Worm (Caenorhabditis elegans) whole organism, late embryonic: ENCODE results near the gene F42G10.1.

Source experiments
- K09A11.1 ChIP-seq: sonication (generic microtip); optimal IDR thresholded peaks from 2 replicates; lab custom pipeline; 2017; ENCODE audit warnings: antibody characterized with exemption, mild to moderate bottlenecking, missing genetic modification characterization, missing compliant biosample characterization; ENCODE audit not compliant: insufficient read depth
- T23F11.4 ChIP-seq: fragments of 200-800 bp; sonication (Bioruptor generic); optimal IDR thresholded peaks from 2 replicates; lab custom pipeline; 2018; ENCODE audit warnings: mild to moderate bottlenecking, missing genetic modification characterization, missing compliant biosample characterization
- Y22D7AL.16 ChIP-seq: sonication (generic microtip); optimal IDR thresholded peaks from 2 replicates; lab custom pipeline; 2016; ENCODE audit warnings: missing genetic modification characterization, missing compliant biosample characterization
- ahr-1 ChIP-seq: sonication (generic microtip); optimal IDR thresholded peaks from 2 replicates; lab custom pipeline; 2016; ENCODE audit warnings: missing genetic modification characterization, missing compliant biosample characterization
- ama-1 ChIP-seq: fragments of 150-350 bp; optimal IDR thresholded peaks from 2 replicates; lab custom pipeline; 2014
- ceh-19 ChIP-seq: fragments of 200-800 bp; sonication (Bioruptor generic); optimal IDR thresholded peaks from 2 replicates; lab custom pipeline; 2018; ENCODE audit warnings: mild to moderate bottlenecking, missing genetic modification characterization, missing compliant biosample characterization
- ceh-2 ChIP-seq: sonication (generic microtip); optimal IDR thresholded peaks from 2 replicates; lab custom pipeline; 2016; ENCODE audit warnings: missing genotype, missing genetic modification characterization, missing compliant biosample characterization
- ceh-22 ChIP-seq: sonication (generic microtip); optimal IDR thresholded peaks from 2 replicates; lab custom pipeline; 2017; ENCODE audit warnings: missing biosample characterization, missing genetic modification characterization
- ceh-30 ChIP-seq: fragments of 150-350 bp; optimal IDR thresholded peaks from 2 replicates; lab custom pipeline; 2014; ENCODE audit warnings: missing biosample characterization, missing genetic modification characterization
- ceh-31 ChIP-seq: sonication (generic microtip); optimal IDR thresholded peaks from 2 replicates; lab custom pipeline; 2016; ENCODE audit warnings: missing genetic modification characterization, missing compliant biosample characterization
- ceh-48 ChIP-seq: sonication (generic microtip); optimal IDR thresholded peaks from 2 replicates; lab custom pipeline; 2016; ENCODE audit warnings: missing genetic modification characterization, inconsistent platforms, missing compliant biosample characterization
- ceh-9 ChIP-seq: sonication (generic microtip); optimal IDR thresholded peaks from 2 replicates; lab custom pipeline; 2016; ENCODE audit warnings: mild to moderate bottlenecking, missing genetic modification characterization, inconsistent platforms, missing compliant biosample characterization
- che-1 ChIP-seq: sonication (generic microtip); optimal IDR thresholded peaks from 2 replicates; lab custom pipeline; 2016; ENCODE audit warnings: mild to moderate bottlenecking, missing genetic modification characterization, missing compliant biosample characterization
- elt-2 ChIP-seq: sonication (generic microtip); optimal IDR thresholded peaks from 2 replicates; lab custom pipeline; 2016; ENCODE audit warnings: missing genetic modification reagents, missing genetic modification characterization, missing compliant biosample characterization
- elt-4 ChIP-seq: sonication (generic microtip); optimal IDR thresholded peaks from 2 replicates; lab custom pipeline; 2016; ENCODE audit warnings: missing genetic modification characterization, missing compliant biosample characterization
- eyg-1 ChIP-seq: sonication (generic microtip); optimal IDR thresholded peaks from 2 replicates; lab custom pipeline; 2016; ENCODE audit warnings: missing genotype, missing genetic modification characterization, missing compliant biosample characterization
- hlh-13 ChIP-seq: fragments of 200-800 bp; sonication (Bioruptor generic); optimal IDR thresholded peaks from 2 replicates; lab custom pipeline; 2018; ENCODE audit warnings: mild to moderate bottlenecking, missing genetic modification characterization, missing compliant biosample characterization
- hlh-30 ChIP-seq: sonication (generic microtip); optimal IDR thresholded peaks from 2 replicates; lab custom pipeline; 2017; ENCODE audit warnings: antibody characterized with exemption, missing genetic modification characterization, missing compliant biosample characterization; ENCODE audit not compliant: insufficient read depth
- hlh-6 ChIP-seq: sonication (generic microtip); optimal IDR thresholded peaks from 2 replicates; lab custom pipeline; 2016; ENCODE audit warnings: missing genotype, missing genetic modification characterization, missing compliant biosample characterization
- hlh-8 ChIP-seq: sonication (generic microtip); optimal IDR thresholded peaks from 2 replicates; lab custom pipeline; 2016; ENCODE audit warnings: missing genotype, missing genetic modification characterization, missing compliant biosample characterization
- lim-6 ChIP-seq: sonication (generic microtip); optimal IDR thresholded peaks from 2 replicates; lab custom pipeline; 2016; ENCODE audit warnings: missing genetic modification characterization, missing compliant biosample characterization
- mec-3 ChIP-seq: sonication (generic microtip); optimal IDR thresholded peaks from 2 replicates; lab custom pipeline; 2016; ENCODE audit warnings: borderline replicate concordance, missing genetic modification characterization, missing compliant biosample characterization
- nfya-1 ChIP-seq: sonication (generic microtip); optimal IDR thresholded peaks from 2 replicates; lab custom pipeline; 2017; ENCODE audit warnings: missing genetic modification characterization, mild to moderate bottlenecking, missing compliant biosample characterization, antibody characterized with exemption, moderate library complexity
- nhr-232 ChIP-seq: sonication (generic microtip); optimal IDR thresholded peaks from 2 replicates; lab custom pipeline; 2016; ENCODE audit warnings: missing genetic modification characterization, missing compliant biosample characterization
- odd-2 ChIP-seq: sonication (generic microtip); optimal IDR thresholded peaks from 2 replicates; lab custom pipeline; 2017; ENCODE audit warnings: antibody characterized with exemption, mild to moderate bottlenecking, missing genetic modification characterization, missing compliant biosample characterization
- pat-9 ChIP-seq: fragments of 200-800 bp; sonication (Bioruptor generic); optimal IDR thresholded peaks from 2 replicates; lab custom pipeline; 2018; ENCODE audit warnings: mild to moderate bottlenecking, missing genetic modification characterization, moderate library complexity, missing compliant biosample characterization
- pax-1 ChIP-seq: fragments of 150-350 bp; optimal IDR thresholded peaks from 2 replicates; lab custom pipeline; 2014; ENCODE audit warnings: missing biosample characterization, missing genetic modification characterization
- pha-2 ChIP-seq: sonication (generic microtip); optimal IDR thresholded peaks from 2 replicates; lab custom pipeline; 2017; ENCODE audit warnings: mild to moderate bottlenecking, missing genetic modification characterization, missing compliant biosample characterization
- pqm-1 ChIP-seq: sonication (generic microtip); optimal IDR thresholded peaks from 2 replicates; lab custom pipeline; 2016; ENCODE audit warnings: missing genetic modification characterization, missing compliant biosample characterization
- pros-1 ChIP-seq: fragments of 150-350 bp; optimal IDR thresholded peaks from 2 replicates; lab custom pipeline; 2014; ENCODE audit warnings: missing biosample characterization, missing genetic modification reagents, missing genetic modification characterization
- ref-2 ChIP-seq: sonication (generic microtip); optimal IDR thresholded peaks from 2 replicates; lab custom pipeline; 2016; ENCODE audit warnings: missing genetic modification characterization, missing compliant biosample characterization
- rnt-1 ChIP-seq: sonication (generic microtip); optimal IDR thresholded peaks from 2 replicates; lab custom pipeline; 2016; ENCODE audit warnings: missing genetic modification characterization, missing compliant biosample characterization
- sdc-2 ChIP-seq: sonication (generic microtip); optimal IDR thresholded peaks from 2 replicates; lab custom pipeline; 2016; ENCODE audit warnings: missing genotype, missing genetic modification characterization, missing compliant biosample characterization
- sox-2 ChIP-seq: fragments of 200-800 bp; sonication (Bioruptor generic); IDR thresholded peaks from 2 replicates; pipeline ENCODE4 v1.3.6; 2022; ENCODE audit warnings: missing genetic modification reagents, missing genetic modification characterization, missing compliant biosample characterization
- sox-4 ChIP-seq: sonication (generic microtip); optimal IDR thresholded peaks from 2 replicates; lab custom pipeline; 2017; ENCODE audit warnings: mild to moderate bottlenecking, missing genetic modification characterization, inconsistent platforms, missing compliant biosample characterization
- syd-9 ChIP-seq: sonication (generic microtip); optimal IDR thresholded peaks from 2 replicates; lab custom pipeline; 2016; ENCODE audit warnings: mild to moderate bottlenecking, missing genetic modification characterization, moderate library complexity, missing compliant biosample characterization
- tbx-2 ChIP-seq: sonication (generic microtip); optimal IDR thresholded peaks from 2 replicates; lab custom pipeline; 2016; ENCODE audit warnings: missing genetic modification characterization, missing compliant biosample characterization
- tbx-7 ChIP-seq: sonication (generic microtip); optimal IDR thresholded peaks from 2 replicates; lab custom pipeline; 2016; ENCODE audit warnings: missing genotype, missing genetic modification characterization, missing compliant biosample characterization
- unc-42 ChIP-seq: sonication (generic microtip); optimal IDR thresholded peaks from 2 replicates; lab custom pipeline; 2016; ENCODE audit warnings: missing genotype, missing genetic modification characterization, missing compliant biosample characterization
- unc-55 ChIP-seq: sonication (generic microtip); optimal IDR thresholded peaks from 2 replicates; lab custom pipeline; 2017; ENCODE audit warnings: missing biosample characterization, missing genetic modification reagents, missing genetic modification characterization
- zip-5 ChIP-seq: sonication (generic microtip); optimal IDR thresholded peaks from 2 replicates; lab custom pipeline; 2016; ENCODE audit warnings: missing genetic modification characterization, missing compliant biosample characterization
- ztf-16 ChIP-seq: sonication (generic microtip); optimal IDR thresholded peaks from 2 replicates; lab custom pipeline; 2017; ENCODE audit warnings: missing genetic modification characterization, missing compliant biosample characterization

F42G10.1 gene

DNA sequence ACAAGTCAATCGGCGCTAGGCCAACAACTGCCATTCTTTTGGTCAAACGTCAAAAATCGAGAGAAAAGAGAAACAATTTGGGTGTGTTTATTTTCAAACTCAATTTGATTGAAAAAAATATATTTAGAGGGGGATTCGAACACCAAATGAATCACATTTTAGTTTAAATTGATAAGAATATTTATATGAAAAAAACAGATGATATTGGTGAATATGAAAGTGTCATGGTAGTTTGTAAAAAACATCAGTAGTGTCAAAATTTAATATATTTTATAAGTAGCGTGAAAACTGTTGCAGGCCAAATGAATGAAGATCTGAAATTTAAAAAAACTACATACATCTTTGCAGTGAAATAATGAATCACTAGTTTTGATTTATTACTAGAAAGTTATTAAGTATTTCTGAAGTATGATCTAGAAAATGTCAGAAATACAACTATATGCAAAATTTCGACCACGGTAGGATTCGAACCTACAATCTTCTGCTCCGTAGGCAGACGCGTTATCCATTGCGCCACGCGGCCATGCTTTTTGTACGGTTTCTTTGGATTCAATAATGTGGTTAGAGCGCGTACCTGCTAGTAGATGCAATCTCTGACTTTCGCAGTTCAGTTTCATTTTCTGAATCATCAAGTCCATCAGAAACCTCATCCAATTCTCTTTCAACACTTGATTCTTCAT lies 3.9 kb downstream of the F42G10.1 start, which contains the start of gene F19C6.4:
Gene F19C6.4 (minus strand): TSS at position 51 of the 680 bp plus-strand sequence.
- no peak for TF ChIP-seq elt-2 (tag; lab: Kevin White, UChicago)
- TF ChIP-seq pros-1 (tag; lab: Kevin White, UChicago) = no peak
- no peak for TF ChIP-seq syd-9 (tag; lab: Kevin White, UChicago)
- TF ChIP-seq nfya-1 (tag; lab: Kevin White, UChicago) = no peak
- no peak for TF ChIP-seq lim-6 (tag; lab: Kevin White, UChicago)
- no peak for TF ChIP-seq ceh-22 (tag; lab: Kevin White, UChicago)
- no peak for TF ChIP-seq hlh-8
- TF ChIP-seq hlh-30 (tag; lab: Kevin White, UChicago) = no peak
- TF ChIP-seq zip-5 = no peak
- no peak for TF ChIP-seq K09A11.1 (tag; lab: Kevin White, UChicago)
- no peak for TF ChIP-seq ztf-16 (tag; lab: Kevin White, UChicago)
- no peak for TF ChIP-seq ceh-19 (GFP tag; lab: Kevin White, UChicago)
- no peak for TF ChIP-seq ceh-9
- no peak for TF ChIP-seq elt-4 (tag; lab: Kevin White, UChicago)
- TF ChIP-seq ceh-31 = no peak

DNA sequence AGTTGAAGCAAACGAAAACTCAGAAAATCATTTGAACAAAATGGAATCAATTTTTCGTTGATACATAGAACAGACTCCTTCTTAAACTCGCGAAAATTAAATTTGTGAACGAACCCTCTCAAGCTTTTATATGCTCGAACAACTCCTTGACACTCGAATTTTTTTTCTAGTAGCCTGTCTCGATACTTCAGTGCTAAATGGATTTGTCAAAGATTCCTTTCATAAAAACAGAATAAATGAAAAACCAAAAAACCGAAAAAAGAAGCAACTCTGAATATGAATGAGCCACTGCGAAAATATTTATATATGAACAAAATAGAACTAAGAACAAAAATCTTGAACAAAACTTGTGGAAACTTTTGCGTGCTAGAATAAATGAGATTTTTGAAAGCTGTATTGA lies 12.0 kb downstream of the F42G10.1 start:
- TF ChIP-seq tbx-2 (tag; lab: Kevin White, UChicago) (no peak), elt-2 (tag; lab: Kevin White, UChicago) (no peak), sdc-2 (tag; lab: Kevin White, UChicago) (no peak), pat-9 (tag; lab: Kevin White, UChicago) (no peak), hlh-13 (no peak), unc-42 (no peak), che-1 (tag; lab: Kevin White, UChicago) (no peak), ceh-19 (GFP tag; lab: Kevin White, UChicago) (no peak), pax-1 (no peak), sox-4 (tag; lab: Kevin White, UChicago) (no peak), ceh-2 (tag; lab: Kevin White, UChicago) (no peak), ahr-1 (tag; lab: Kevin White, UChicago) (no peak), ref-2 (tag; lab: Kevin White, UChicago) (no peak), hlh-30 (tag; lab: Kevin White, UChicago) (no peak), ceh-48 (tag; lab: Kevin White, UChicago) (no peak), K09A11.1 (tag; lab: Kevin White, UChicago) (no peak), nfya-1 (tag; lab: Kevin White, UChicago) (no peak), unc-55 (GFP tag; lab: Kevin White, UChicago) (no peak)

DNA sequence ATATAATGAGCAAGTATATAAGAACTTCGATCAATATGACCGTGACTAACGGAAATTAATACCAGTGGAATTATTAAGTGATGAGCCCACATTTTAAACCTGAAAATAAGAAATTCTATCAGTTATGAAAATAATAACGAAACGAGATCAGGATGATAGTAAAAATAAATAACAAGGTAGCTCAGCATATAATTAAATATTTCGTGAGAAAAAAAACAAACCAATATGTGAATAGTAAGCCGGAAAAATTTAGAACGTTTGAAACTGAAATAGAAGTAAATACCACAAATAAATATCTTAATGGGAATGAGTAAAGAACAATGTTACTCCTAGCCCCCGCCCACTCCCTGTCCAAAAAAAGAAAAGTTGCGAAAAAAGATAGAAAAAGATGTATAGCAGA lies 13.3 kb downstream of the F42G10.1 start, which contains the start of gene F19C6.3:
Gene F19C6.3 (minus strand): TSS at position 101 of the 400 bp plus-strand sequence.
- TF ChIP-seq odd-2 (tag; lab: Kevin White, UChicago) (no peak), rnt-1 (no peak), ceh-31 (no peak), T23F11.4 (GFP tag; lab: Kevin White, UChicago) (no peak)

DNA sequence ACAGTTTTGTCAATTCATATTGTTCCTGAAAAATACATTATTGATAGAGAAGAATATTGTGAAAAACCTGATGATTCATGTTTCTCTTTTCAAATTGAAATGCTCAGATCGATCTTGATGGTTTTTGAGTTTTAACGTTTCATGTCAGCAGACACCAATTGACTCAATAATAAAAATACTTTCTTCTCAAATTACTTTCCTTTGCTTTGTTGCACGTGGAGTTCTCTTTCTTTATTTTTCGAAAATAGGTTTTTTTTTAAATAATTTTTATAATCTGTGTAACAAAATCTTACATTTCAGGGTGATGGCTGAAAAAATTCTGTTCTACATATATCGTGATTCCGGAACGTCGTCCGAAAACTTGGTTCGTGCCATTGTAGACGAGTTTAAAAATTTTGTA lies 21.3 kb downstream of the F42G10.1 start, which contains the start of gene F19C6.2:
Gene F19C6.2 (plus strand): TSS at position 301 of the 400 bp plus-strand sequence.
- no peak for TF ChIP-seq hlh-6
- no peak for TF ChIP-seq ahr-1 (tag; lab: Kevin White, UChicago)
- TF ChIP-seq T23F11.4 (GFP tag; lab: Kevin White, UChicago) = no peak
- no peak for TF ChIP-seq ama-1 (lab: Kevin White, UChicago)
- TF ChIP-seq tbx-7 (tag; lab: Kevin White, UChicago) = no peak
- TF ChIP-seq sdc-2 (tag; lab: Kevin White, UChicago) = no peak
- no peak for TF ChIP-seq pqm-1
- no peak for TF ChIP-seq unc-42
- TF ChIP-seq hlh-8 = no peak
- TF ChIP-seq eyg-1 (tag; lab: Kevin White, UChicago) = no peak
- no peak for TF ChIP-seq pha-2
- no peak for TF ChIP-seq ceh-48 (tag; lab: Kevin White, UChicago)
- no peak for TF ChIP-seq mec-3 (tag; lab: Kevin White, UChicago)
- TF ChIP-seq ceh-30 (tag; lab: Kevin White, UChicago) = no peak
- no peak for TF ChIP-seq nhr-232 (tag; lab: Kevin White, UChicago)
- TF ChIP-seq sox-2 (GFP tag; lab: Robert Waterston, UW) = no peak
- TF ChIP-seq Y22D7AL.16 (tag; lab: Kevin White, UChicago) = no peak
- TF ChIP-seq K09A11.1 (tag; lab: Kevin White, UChicago) = no peak
